Worm (Caenorhabditis elegans) whole organism, young adult: ENCODE data around the gene B0416.10.

Experiments
- K12H6.12 ChIP-seq: fragments of 200-800 bp; sonication (Bioruptor generic); optimal IDR thresholded peaks from 2 replicates; lab custom pipeline; 2018; ENCODE audit warnings: mild to moderate bottlenecking, missing genetic modification characterization, missing compliant biosample characterization
- ama-1 ChIP-seq, 3 experiments: fragments of 150-350 bp in 1 of 3; sonication (generic microtip) in 2 of 3; optimal IDR thresholded peaks; 2 replicates each; lab custom pipeline; 2014 to 2018; ENCODE audit warnings: missing biosample characterization in 2 of 3, missing genetic modification characterization in 2 of 3, missing genetic modification reagents in 2 of 3
- attf-5 ChIP-seq: fragments of 200-800 bp; sonication (Bioruptor generic); optimal IDR thresholded peaks from 2 replicates; lab custom pipeline; 2018; ENCODE audit warnings: mild to moderate bottlenecking, missing genetic modification characterization, missing compliant biosample characterization
- mel-28 ChIP-seq: sonication (generic microtip); optimal IDR thresholded peaks from 2 replicates; lab custom pipeline; 2016; ENCODE audit warnings: borderline replicate concordance, mild to moderate bottlenecking, missing genetic modification characterization, missing compliant biosample characterization

- TF ChIP-seq ama-1 (optimal IDR thresholded peaks at IDR 0.05; lab: Kevin White, UChicago) (no peak), ama-1 (GFP tag; optimal IDR thresholded peaks at IDR 0.05; lab: Kevin White, UChicago) (no peak), attf-5 (GFP tag; lab: Kevin White, UChicago) (no peak), K12H6.12 (tag; lab: Kevin White, UChicago) (no peak), mel-28 (tag; lab: Kevin White, UChicago) (no peak)
These were observed 18.5 kb downstream of the B0416.10 start for ce11 chrX:9255993-9256392.
